Fruit fly (Drosophila melanogaster) Kc167 (cell line): ENCODE measurements around the gene Atg2.

Source experiments
- Myc ChIP-seq: fragments of >200 bp; optimal IDR thresholded peaks from 2 replicates; lab custom pipeline; 2017; ENCODE audit warnings: missing external identifiers
- Sin3A ChIP-seq: fragments of >200 bp; optimal IDR thresholded peaks from 2 replicates; lab custom pipeline; 2018; ENCODE audit warnings: missing external identifiers
- h ChIP-seq: fragments of >200 bp; optimal IDR thresholded peaks from 3 replicates; lab custom pipeline; 2018; ENCODE audit warnings: missing external identifiers
- insv ChIP-seq: fragments of >200 bp; optimal IDR thresholded peaks from 3 replicates; lab custom pipeline; 2018; ENCODE audit warnings: missing external identifiers
- psq ChIP-seq: fragments of >200 bp; optimal IDR thresholded peaks from 2 replicates; lab custom pipeline; 2017; ENCODE audit warnings: missing external identifiers
- ttk ChIP-seq: sonication (Bioruptor generic); optimal IDR thresholded peaks from 2 replicates; lab custom pipeline; 2017; ENCODE audit warnings: missing external identifiers

Atg2 gene

DNA sequence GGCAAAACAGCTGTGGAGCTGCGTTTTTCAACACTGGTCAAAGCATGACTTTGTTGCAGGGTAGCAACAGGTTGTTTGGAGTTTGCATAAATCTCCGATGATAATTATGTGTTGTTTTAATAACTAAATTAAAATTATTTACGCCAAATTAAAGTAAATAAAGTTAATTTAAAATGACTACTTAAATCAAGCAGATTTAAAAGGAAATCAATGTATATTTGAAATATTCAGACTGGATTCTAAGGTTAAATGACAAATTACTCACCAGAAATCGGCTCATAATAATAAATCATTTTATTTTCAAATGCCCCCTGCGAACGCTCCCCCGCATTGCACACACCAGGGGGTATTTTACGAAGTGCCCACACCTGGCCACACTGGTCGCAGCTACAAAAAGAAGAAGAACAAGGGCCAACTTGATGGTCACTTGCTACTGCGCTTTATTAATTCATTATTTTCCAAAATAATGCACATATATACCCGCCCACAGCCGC, at the start of gene Atg2, which contains the start of gene CG12093:
Gene Atg2, plus strand, starts transcription at position 371 of the 494 bp plus-strand sequence.
Gene CG12093, minus strand, starts transcription at position 40 of the 494 bp plus-strand sequence.
- TF ChIP-seq Sin3A (lab: Kevin White, UChicago): no peak
- no peak for TF ChIP-seq insv (lab: Kevin White, UChicago)
- TF ChIP-seq h: no peak
- TF ChIP-seq psq (lab: Kevin White, UChicago): no peak
- TF ChIP-seq ttk: no peak
- TF ChIP-seq Myc (lab: Kevin White, UChicago): no peak

DNA sequence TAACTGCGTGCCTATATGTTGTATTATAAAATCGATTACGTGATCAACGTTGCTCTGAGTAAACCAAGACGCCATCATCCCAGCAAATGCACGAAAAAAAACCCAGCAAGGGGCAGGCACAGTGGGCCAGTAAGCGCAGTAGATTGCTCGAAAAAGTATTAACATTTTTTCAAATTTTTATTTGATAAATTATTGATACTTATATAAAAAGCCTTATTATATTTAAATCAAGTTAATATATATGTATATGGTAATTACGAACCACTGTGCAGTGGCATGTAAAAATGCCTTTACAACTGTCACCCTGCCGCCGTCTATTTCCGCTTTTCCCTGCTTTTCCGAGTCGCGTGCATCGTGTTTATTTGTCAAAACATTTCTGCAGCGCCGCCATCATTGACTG, 47.1 kb upstream of the Atg2 start:
- TF ChIP-seq ttk (no peak), Sin3A (lab: Kevin White, UChicago) (no peak), psq (lab: Kevin White, UChicago) (no peak), insv (lab: Kevin White, UChicago) (no peak), Myc (lab: Kevin White, UChicago) (no peak), h (no peak)

DNA sequence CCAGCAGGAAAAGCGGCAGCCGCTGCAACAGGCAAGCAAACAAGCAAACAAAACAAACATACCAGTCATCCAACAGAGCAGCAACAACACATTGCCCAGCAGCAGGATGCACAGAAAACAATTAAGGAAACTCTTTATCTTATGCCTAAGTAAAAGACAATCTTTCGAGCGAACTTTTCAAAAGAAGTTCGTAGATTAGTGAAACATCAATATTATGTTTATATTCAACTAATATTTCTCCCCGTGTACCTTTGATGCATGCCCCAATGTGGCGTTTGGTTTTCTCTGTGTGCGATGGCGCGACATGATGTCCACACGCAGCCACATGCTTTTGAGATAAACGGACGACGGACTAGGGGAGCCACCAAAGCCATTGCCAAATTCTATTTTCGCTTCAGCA, 43.2 kb upstream of the Atg2 start:
- no peak for TF ChIP-seq insv (lab: Kevin White, UChicago)
- TF ChIP-seq Sin3A (lab: Kevin White, UChicago): no peak
- no peak for TF ChIP-seq ttk
- TF ChIP-seq psq (lab: Kevin White, UChicago): no peak
- TF ChIP-seq h: no peak
- no peak for TF ChIP-seq Myc (lab: Kevin White, UChicago)

DNA sequence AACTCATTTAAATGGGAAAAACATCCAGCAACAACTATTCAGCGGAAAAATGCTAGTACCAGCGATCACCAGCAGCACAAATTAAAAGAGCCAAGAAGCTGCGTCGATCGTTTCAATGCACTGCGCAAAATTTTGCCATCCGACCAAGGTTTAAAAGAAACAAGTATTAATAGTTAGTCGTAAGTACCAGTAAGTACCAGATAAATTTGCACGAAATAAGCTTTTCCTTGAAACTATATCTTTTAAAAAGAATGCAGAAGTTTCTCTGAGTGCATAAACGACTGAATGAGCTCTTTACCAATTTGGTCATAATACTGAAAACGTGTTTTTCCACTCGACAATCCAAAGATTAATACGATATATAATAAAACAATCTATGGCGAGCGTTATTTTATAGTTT, 40.9 kb upstream of the Atg2 start:
- TF ChIP-seq Sin3A (lab: Kevin White, UChicago): no peak
- TF ChIP-seq ttk: no peak
- TF ChIP-seq Myc (lab: Kevin White, UChicago): no peak
- TF ChIP-seq h: no peak
- TF ChIP-seq psq (lab: Kevin White, UChicago): no peak
- no peak for TF ChIP-seq insv (lab: Kevin White, UChicago)

DNA sequence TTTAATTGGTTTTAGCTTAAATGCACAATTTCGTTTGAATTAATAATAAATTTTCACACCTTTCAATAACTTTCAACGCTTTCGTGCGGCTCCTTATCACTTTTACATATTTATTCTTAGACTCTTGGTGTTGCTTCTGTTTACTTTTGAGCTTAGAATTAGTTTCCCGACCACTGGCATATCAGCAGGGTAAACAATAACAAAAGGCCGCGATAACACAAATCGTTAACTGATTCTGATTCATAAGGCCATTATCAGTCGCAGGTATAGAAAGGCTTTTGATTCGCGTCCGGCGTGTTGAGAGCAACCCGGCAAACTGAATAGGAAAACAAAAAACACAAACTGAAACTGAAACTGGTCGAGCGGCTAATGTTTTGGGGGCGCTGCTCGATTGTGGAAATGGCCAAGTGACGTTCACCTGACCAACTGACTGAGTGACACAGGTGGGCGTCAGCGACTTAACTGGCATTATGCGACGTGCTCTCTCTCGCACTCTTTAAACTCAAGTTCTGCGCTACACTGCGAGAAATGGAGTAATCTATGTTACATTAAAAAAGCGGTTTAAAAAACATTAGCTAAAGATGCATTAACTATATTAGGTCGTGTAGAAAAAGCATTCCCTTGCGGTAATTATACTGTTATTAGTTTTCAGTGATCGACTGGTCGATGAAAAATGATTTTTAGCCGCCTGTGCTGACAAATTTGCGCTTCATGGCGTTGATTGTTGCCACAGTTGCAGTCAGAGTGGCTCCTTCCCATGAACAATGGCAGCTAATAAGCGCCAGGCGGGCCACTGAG, 39.6 kb upstream of the Atg2 start:
- TF ChIP-seq Myc (lab: Kevin White, UChicago) (no peak), ttk (no peak), insv (lab: Kevin White, UChicago) (no peak)

DNA sequence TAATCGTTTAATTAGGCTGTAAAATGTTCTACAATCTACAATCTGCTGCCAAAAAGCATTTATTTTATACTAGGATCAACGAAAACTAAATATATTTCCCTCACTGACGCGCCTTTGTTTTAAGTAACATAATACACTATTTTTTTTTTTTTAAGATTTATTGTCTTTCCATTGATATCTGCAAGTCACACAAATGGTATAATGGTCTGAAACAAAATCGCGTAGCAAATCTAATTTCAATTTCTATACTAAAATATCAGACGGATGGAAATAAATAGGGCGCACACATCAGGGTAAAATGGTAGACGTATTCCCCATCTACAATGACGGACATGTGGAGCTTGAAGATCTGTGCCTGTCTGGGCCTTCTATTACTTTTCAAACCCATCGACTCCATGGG, 34.7 kb upstream of the Atg2 start, which contains the start of gene Acp62F:
Gene Acp62F, plus strand, starts transcription at position 301 of the 400 bp plus-strand sequence.
- TF ChIP-seq Sin3A (lab: Kevin White, UChicago) (no peak), h (no peak), ttk (no peak), Myc (lab: Kevin White, UChicago) (no peak), psq (lab: Kevin White, UChicago) (no peak), insv (lab: Kevin White, UChicago) (no peak)

DNA sequence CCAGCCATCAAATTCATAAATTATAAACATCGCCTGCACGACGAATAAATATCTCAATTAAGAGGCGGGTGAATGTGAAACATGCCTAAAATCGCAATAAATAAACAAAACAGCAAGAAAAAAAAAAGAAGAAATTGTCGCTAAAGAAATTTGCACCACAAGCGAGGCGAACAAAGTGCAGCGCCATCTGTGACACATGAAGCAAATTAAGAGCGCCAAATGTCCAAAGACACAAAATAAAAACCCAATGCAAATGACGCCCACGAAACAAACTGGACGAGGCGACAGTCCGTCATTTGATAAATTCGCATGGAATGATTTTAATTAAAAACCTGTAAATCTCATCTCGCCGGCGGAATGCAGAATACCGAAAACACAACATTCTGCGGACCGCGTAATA, 30.4 kb upstream of the Atg2 start:
- TF ChIP-seq insv (lab: Kevin White, UChicago) (no peak), psq (lab: Kevin White, UChicago) (no peak), h (no peak), Sin3A (lab: Kevin White, UChicago) (no peak), ttk (no peak), Myc (lab: Kevin White, UChicago) (no peak)

DNA sequence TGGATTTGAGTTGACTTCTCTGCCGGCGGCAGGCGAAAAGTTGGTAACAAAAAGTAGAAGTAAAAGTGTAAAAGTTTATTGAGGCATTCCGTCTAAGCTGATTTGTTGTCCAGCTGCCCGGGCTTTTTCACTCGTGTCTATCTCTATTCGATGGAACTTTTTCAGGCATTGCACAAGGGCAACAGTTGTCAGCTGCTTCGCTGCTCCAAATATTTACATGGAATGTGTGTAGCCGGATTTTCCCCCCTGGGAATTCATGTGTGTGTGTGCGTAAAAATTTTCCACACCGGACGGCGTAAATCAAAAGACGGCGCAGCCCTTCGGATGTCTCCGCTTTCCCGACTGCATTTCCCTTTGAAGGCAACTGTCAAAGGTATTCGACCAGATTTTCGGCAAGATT, 29.2 kb upstream of the Atg2 start:
- TF ChIP-seq Sin3A (lab: Kevin White, UChicago) (no peak), insv (lab: Kevin White, UChicago) (no peak), ttk (no peak), Myc (lab: Kevin White, UChicago) (no peak), h (no peak), psq (lab: Kevin White, UChicago) (no peak)

DNA sequence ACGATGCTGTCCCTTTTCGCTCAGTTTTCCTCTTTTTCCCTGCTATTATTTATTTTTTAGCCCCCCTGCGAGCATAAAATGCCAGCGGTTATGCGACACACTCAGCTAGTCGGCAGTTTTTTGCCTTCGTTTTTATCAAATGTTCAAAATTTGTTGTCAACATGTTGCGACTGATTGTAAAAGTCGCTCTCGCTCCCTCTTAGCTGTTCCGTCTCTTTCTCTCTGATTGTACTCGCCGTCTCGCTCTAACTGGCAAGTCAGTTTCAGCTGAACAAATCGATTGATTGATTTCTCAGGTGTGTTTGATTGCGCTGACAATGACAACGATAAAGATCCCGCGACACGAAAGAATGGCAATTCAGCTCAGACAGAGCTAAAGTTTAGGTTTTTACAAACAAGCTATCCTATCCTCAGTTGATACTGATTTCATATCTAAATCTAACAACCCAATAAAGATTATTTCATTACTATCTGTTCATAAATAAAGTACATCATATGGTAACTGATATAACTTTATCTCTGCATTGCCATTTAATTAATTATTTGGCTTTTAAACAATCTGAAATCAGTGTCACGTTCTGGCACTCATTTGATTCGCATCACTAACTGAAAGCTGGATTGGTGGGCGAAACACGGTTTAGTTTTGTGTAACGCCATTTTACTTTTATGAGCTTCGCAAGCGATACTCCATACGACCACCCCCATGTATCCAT, 28.3 kb upstream of the Atg2 start:
- TF ChIP-seq insv (lab: Kevin White, UChicago) (no peak), Myc (lab: Kevin White, UChicago) (no peak), psq (lab: Kevin White, UChicago) (no peak), h (no peak), Sin3A (lab: Kevin White, UChicago) (no peak), ttk (no peak)

DNA sequence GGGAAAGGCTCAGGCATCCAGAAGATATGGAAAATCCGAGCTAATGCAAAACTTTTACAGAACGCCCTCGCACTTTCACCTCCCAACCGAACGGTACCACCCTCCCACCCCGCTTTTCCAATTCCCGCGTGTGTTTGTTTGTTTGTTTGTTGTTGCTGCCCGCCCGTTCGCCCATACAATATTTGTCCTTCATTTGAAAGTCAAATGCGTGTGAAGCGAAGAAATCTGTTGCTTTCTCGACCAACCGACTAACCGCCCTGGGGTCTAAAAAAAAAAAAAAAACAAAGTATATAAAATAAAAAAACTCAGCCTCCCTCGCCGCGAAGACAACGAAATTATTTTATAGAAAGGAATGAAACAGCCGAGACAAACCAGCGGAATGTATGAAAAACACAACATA, 25.8 kb upstream of the Atg2 start:
- no peak for TF ChIP-seq ttk
- no peak for TF ChIP-seq insv (lab: Kevin White, UChicago)
- no peak for TF ChIP-seq Myc (lab: Kevin White, UChicago)
- TF ChIP-seq h: no peak
- no peak for TF ChIP-seq Sin3A (lab: Kevin White, UChicago)
- TF ChIP-seq psq (lab: Kevin White, UChicago): no peak

DNA sequence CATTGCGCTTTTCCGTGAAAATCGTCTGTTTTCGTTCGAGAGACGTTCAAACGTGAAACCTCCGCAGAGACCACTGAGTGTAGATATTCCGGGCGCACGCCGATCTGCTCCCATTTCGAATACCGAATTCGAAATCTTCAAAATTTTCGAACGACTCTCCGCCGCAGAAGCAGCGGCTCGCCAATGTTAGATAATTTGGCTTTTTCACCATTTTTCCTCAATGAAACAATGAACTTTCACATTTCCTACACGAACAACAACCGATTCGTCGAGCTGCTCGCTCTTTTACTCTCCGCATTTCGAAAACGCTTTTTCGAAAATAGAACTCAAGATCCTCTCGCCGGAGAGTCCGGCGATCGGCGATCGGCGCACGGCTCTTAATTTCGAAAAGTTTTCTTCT, 12.0 kb upstream of the Atg2 start:
- TF ChIP-seq h: no peak
- no peak for TF ChIP-seq ttk
- TF ChIP-seq Myc (lab: Kevin White, UChicago): no peak
- TF ChIP-seq psq (lab: Kevin White, UChicago): no peak
- no peak for TF ChIP-seq insv (lab: Kevin White, UChicago)
- TF ChIP-seq Sin3A (lab: Kevin White, UChicago): no peak

DNA sequence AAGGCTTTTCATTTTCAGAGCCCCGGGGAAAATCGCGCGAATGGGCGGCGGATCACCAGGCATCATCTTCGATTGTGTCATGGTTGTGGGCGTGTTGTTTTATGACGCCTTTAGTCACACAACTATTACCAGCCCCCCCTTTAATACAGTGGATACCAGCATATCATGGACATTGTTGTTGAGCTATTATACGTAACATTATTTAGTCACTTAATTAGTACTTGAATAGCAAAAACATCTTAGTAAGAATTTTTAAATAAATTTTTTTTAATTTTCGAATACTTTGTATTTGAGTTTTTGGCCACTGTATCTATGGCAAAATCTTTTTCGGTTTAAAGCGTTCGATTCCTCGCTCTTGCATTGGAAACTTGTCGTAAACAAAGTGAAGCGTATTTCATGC, 10.4 kb upstream of the Atg2 start:
- no peak for TF ChIP-seq psq (lab: Kevin White, UChicago)
- no peak for TF ChIP-seq ttk
- TF ChIP-seq Myc (lab: Kevin White, UChicago): no peak
- TF ChIP-seq insv (lab: Kevin White, UChicago): no peak
- no peak for TF ChIP-seq Sin3A (lab: Kevin White, UChicago)
- TF ChIP-seq h: no peak
